Fruit fly (Drosophila melanogaster) S2 (cell line): ENCODE measurements around the gene CG32278.

Experiments
- CG8478 ChIP-seq: fragments of >200 bp; optimal IDR thresholded peaks from 2 replicates; lab custom pipeline; 2018
- CTCF ChIP-seq, 2 experiments: fragments of >200 bp; optimal IDR thresholded peaks; 2 replicates each; lab custom pipeline; 2018

dm6 chr3L:3179474-3179873 is 10.4 kb downstream of the CG32278 start:
- TF ChIP-seq CTCF (optimal IDR thresholded peaks at IDR 0.05; lab: Kevin White, UChicago) (no peak), CG8478 (lab: Kevin White, UChicago) (no peak)
